Worm (Caenorhabditis elegans) whole organism, midembryonic: ENCODE results near the gene kdin-1.

Experiments used
- T22C8.4 ChIP-seq: fragments of 200-800 bp; sonication (Bioruptor generic); IDR thresholded peaks from 2 replicates; pipeline ENCODE4 v1.3.6; 2022; ENCODE audit warnings: missing genetic modification characterization, missing compliant biosample characterization
- ref-1 ChIP-seq: fragments of 200-800 bp; sonication (Bioruptor generic); conservative IDR thresholded peaks from 2 replicates; pipeline ENCODE4 v1.3.6; 2022; ENCODE audit warnings: missing genetic modification reagents, missing genetic modification characterization, missing compliant biosample characterization

DNA sequence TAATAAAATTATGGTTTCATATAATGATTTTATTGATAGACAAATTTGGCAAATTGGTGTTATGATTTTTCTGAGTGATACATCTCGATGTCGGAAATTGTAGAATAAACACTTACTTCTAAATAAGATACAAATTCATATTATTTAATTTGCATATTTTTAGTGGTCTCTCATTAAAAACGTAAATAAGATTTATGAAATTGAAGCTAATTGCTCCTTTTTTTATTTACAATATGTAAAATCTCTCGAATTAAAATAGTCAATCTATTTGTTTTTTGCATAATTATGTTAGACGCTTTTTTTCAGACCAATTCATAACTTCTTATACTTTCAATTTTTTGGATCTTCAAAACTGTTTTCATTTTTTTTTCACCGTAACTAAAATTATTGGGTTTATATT, 6.2 kb upstream of the kdin-1 start, which contains the start of gene hrg-6:
- TF ChIP-seq ref-1 (GFP tag; lab: Robert Waterston, UW) (no peak), T22C8.4 (no peak)
